Worm (Caenorhabditis elegans) whole organism, midembryonic: ENCODE measurements around the gene hpo-29.

ENCODE experiments used
- T22C8.4 ChIP-seq: fragments of 200-800 bp; sonication (Bioruptor generic); IDR thresholded peaks from 2 replicates; pipeline ENCODE4 v1.3.6; 2022; ENCODE audit warnings: missing genetic modification characterization, missing compliant biosample characterization
- cog-1 ChIP-seq: sonication (generic microtip); optimal IDR thresholded peaks from 2 replicates; lab custom pipeline; 2016; ENCODE audit warnings: missing genetic modification characterization, missing compliant biosample characterization
- flt-1 ChIP-seq: fragments of 200-800 bp; sonication (Bioruptor generic); IDR thresholded peaks from 2 replicates; pipeline ENCODE4 v1.3.6; 2022; ENCODE audit warnings: missing genetic modification characterization, missing compliant biosample characterization
- klf-2 ChIP-seq: fragments of 200-800 bp; sonication (Bioruptor generic); conservative IDR thresholded peaks from 2 replicates; pipeline ENCODE4 v1.3.6; 2022; ENCODE audit warnings: missing genetic modification reagents, missing genetic modification characterization, missing compliant biosample characterization
- med-1 ChIP-seq: sonication (generic microtip); optimal IDR thresholded peaks from 2 replicates; lab custom pipeline; 2017; ENCODE audit warnings: missing genetic modification characterization, mild to moderate bottlenecking, missing compliant biosample characterization, antibody characterized with exemption, missing genetic modification reagents; ENCODE audit not compliant: insufficient read depth
- ref-1 ChIP-seq: fragments of 200-800 bp; sonication (Bioruptor generic); conservative IDR thresholded peaks from 2 replicates; pipeline ENCODE4 v1.3.6; 2022; ENCODE audit warnings: missing genetic modification reagents, missing genetic modification characterization, missing compliant biosample characterization
- tab-1 ChIP-seq: fragments of 200-800 bp; sonication (Bioruptor generic); IDR thresholded peaks from 2 replicates; pipeline ENCODE4 v1.3.6; 2022; ENCODE audit warnings: missing genetic modification characterization, missing compliant biosample characterization
- ztf-23 ChIP-seq: fragments of 200-800 bp; sonication (Bioruptor generic); IDR thresholded peaks from 2 replicates; pipeline ENCODE4 v1.3.6; 2022; ENCODE audit warnings: missing genetic modification reagents, missing genetic modification characterization, missing compliant biosample characterization
- ztf-29 ChIP-seq: fragments of 200-800 bp; sonication (Bioruptor generic); IDR thresholded peaks from 2 replicates; pipeline ENCODE4 v1.3.6; 2022; ENCODE audit warnings: missing genetic modification reagents, missing genetic modification characterization, missing compliant biosample characterization

Gene hpo-29

DNA sequence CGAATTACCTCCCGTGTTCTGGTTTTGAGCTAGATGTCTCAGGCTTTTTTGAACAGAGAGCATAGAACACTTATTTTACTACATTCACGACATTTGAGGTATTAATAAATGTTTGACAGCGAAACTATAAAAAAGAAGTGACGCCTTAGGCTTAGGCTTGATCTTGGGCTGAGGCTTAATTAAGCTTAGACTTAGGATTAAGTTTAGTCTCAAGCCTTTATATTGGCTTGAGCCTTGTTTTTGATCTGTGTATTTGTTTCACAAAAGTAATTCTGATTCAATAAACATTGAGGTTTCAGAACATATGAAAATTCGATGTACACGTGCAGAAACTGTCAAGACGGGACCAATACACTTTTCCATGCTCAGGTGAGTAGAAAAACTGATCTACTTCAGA lies 26.0 kb upstream of the hpo-29 start, which contains the start of gene klp-20:
Gene klp-20, plus strand, starts transcription at position 298 of the 397 bp plus-strand sequence.
- TF ChIP-seq med-1 (GFP tag; lab: Kevin White, UChicago) (no peak), ztf-29 (GFP tag; lab: Robert Waterston, UW) (no peak), T22C8.4 (GFP tag; lab: Robert Waterston, UW) (no peak), flt-1 (GFP tag; lab: Robert Waterston, UW) (no peak), klf-2 (GFP tag; lab: Robert Waterston, UW) (no peak), tab-1 (GFP tag; lab: Robert Waterston, UW) (no peak), ztf-23 (GFP tag; lab: Robert Waterston, UW) (no peak), ref-1 (GFP tag; lab: Robert Waterston, UW) (no peak), cog-1 (tag; lab: Kevin White, UChicago) (no peak)

DNA sequence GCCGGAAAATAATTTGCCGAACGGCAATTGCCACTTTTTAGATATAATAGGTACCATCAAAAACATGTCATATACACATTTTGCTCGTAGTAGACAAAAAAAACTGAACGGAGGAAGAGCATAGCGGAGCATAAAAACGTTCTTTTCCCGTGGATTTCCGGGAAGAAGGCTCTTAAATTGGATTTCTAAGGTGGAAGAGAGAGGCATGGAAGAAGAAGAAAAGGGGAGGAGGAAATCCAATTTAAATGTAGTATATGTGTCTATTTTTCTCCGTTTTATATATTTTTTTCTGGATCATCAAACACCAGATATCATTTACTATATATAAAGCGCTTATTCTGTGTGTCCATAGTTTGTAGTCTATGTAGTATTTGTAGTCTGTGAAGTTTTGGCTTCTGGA lies 24.3 kb upstream of the hpo-29 start:
- TF ChIP-seq med-1 (GFP tag; lab: Kevin White, UChicago): no peak
- no peak for TF ChIP-seq ztf-23 (GFP tag; lab: Robert Waterston, UW)
- TF ChIP-seq ztf-29 (GFP tag; lab: Robert Waterston, UW): no peak
- TF ChIP-seq flt-1 (GFP tag; lab: Robert Waterston, UW): no peak
- no peak for TF ChIP-seq T22C8.4 (GFP tag; lab: Robert Waterston, UW)
- TF ChIP-seq ref-1 (GFP tag; lab: Robert Waterston, UW): no peak
- TF ChIP-seq klf-2 (GFP tag; lab: Robert Waterston, UW): no peak
- TF ChIP-seq cog-1 (tag; lab: Kevin White, UChicago): no peak
- TF ChIP-seq tab-1 (GFP tag; lab: Robert Waterston, UW): no peak

DNA sequence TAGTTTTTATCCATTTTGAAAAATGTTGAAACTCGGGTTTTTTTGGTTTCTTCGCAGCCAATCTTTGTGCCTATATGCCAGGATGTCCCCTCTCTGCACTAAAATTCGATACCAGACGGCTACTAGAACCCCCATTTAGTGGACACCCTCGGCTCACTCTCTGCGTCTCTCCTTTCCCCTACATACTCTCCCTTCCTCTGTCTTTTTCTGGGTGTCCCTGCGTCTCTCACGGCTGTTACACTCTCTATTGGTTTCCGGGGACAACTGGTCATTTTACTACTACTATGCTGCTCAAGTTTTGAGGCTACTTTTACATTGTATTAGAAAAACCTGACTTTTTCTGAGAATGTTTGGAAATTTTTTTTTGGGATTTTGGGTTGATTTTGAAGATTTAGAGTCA lies 15.3 kb upstream of the hpo-29 start:
- TF ChIP-seq ztf-23 (GFP tag; lab: Robert Waterston, UW) (no peak), ref-1 (GFP tag; lab: Robert Waterston, UW) (no peak), T22C8.4 (GFP tag; lab: Robert Waterston, UW) (no peak), flt-1 (GFP tag; lab: Robert Waterston, UW) (no peak), cog-1 (tag; lab: Kevin White, UChicago) (no peak), klf-2 (GFP tag; lab: Robert Waterston, UW) (no peak), tab-1 (GFP tag; lab: Robert Waterston, UW) (no peak), med-1 (GFP tag; lab: Kevin White, UChicago) (no peak), ztf-29 (GFP tag; lab: Robert Waterston, UW) (no peak)

DNA sequence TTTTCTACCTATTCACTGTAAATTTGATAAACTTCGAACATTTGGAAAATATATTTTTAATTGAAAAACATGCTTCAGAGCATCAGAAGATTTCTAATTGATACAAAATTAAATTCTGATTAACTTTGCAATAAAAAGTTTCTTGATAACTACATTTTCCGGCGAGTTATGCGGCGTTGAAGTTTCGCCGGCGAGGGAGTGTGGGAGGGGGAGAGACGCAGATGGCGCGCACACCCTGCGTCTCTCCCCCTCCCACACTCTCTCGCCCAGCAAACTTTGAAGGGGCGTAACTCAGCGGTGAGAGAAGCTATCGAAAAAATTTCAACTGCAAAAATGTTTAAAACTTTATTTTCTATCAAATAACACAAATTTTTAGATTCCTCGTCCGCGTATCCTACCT lies 13.1 kb upstream of the hpo-29 start:
- no peak for TF ChIP-seq tab-1 (GFP tag; lab: Robert Waterston, UW)
- TF ChIP-seq med-1 (GFP tag; lab: Kevin White, UChicago): no peak
- no peak for TF ChIP-seq ref-1 (GFP tag; lab: Robert Waterston, UW)
- TF ChIP-seq ztf-23 (GFP tag; lab: Robert Waterston, UW): no peak

DNA sequence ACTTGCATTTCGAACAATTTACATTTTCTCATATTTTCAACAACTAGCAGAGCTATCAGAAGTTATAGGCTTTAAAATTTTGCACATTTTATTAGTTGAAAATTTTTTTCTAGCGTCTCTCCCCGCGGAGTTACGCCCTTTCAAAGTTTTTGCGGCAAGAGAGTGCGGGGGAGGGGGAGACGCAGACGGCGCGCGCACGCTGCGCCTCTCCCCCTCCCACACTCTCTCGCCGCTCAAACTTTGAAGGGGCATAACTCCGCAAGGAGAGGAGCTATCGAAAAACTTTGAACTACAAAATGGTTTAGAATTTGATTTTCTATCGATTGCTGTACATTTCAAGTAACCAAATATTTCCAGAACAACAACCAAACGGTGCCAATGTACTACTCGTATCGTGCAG lies 8.6 kb upstream of the hpo-29 start:
- TF ChIP-seq flt-1 (GFP tag; lab: Robert Waterston, UW): 0 out of 2 replicates have a peak, but pooled peaks have one; percentile 38
- no peak for TF ChIP-seq cog-1 (tag; lab: Kevin White, UChicago)

DNA sequence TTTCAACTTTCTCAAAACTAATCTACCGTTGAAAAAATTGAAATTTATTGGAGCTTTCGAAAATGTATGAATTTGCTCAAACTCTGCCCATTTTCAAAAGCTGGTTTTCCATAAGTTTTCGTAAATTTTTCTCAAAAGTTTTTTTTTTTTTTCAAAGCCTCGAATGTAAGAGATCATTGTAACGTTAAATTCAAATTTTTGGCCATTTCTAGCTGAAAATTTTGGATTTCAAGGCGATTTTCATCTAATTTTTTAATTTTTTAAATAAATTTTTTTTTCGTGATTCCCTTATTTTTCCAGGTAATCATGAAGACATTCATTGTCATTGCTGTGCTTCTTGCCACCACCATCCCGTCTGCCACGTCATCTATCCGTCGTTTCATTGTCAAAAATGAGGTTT lies 5.5 kb upstream of the hpo-29 start, which contains the start of gene hpo-38:
Gene hpo-38, plus strand, starts transcription at position 301 of the 400 bp plus-strand sequence.
- TF ChIP-seq tab-1 (GFP tag; lab: Robert Waterston, UW): no peak
- no peak for TF ChIP-seq ztf-23 (GFP tag; lab: Robert Waterston, UW)
- no peak for TF ChIP-seq flt-1 (GFP tag; lab: Robert Waterston, UW)
- TF ChIP-seq T22C8.4 (GFP tag; lab: Robert Waterston, UW): no peak
- no peak for TF ChIP-seq ztf-29 (GFP tag; lab: Robert Waterston, UW)
- TF ChIP-seq med-1 (GFP tag; lab: Kevin White, UChicago): no peak
- TF ChIP-seq cog-1 (tag; lab: Kevin White, UChicago): no peak
- TF ChIP-seq ref-1 (GFP tag; lab: Robert Waterston, UW): no peak
- TF ChIP-seq klf-2 (GFP tag; lab: Robert Waterston, UW): no peak

DNA sequence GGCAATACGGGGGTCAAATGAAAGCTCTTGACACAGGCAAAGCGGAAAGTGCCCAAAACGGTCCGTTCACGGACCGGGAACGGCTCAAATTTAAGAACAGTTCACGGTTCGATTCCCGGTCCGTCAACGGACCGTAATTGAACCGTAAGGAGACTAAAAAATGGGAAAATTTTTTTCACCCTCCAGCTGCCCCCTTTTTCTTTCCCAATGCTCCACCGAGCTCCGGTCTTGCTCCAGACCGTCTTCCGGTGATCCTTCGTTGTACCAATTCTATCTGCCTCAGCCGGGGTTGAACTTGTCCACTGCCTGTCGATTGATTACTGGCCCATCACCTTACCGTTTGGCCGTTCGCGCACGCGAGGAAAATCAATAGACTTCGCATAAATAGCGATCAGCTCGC lies 2.7 kb upstream of the hpo-29 start:
- 0 out of 2 replicates have a peak, but pooled peaks have one; percentile 15 for TF ChIP-seq tab-1 (GFP tag; lab: Robert Waterston, UW)
- peak; percentile 27; the same call in 1 of the 2 replicates for TF ChIP-seq flt-1 (GFP tag; lab: Robert Waterston, UW)

DNA sequence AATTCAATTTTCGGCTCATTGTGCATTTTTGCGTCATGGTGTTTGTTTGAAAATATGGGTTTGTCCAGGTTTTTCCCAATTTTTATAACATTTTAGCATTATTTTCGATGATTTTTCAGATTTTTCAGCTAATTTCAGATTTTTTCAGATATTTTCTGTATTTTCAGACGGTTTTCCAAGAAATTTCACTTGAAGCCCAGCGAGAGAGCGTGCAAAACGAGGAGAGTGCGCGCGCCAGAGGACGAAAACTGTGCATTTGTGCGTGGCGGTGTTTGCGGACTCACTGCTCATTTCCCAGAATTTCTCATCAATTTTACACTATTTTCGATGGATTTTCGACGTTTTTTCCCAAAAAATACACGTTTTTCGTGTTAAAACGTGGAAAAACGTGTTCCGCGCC lies 529 bp upstream of the hpo-29 start:
- TF ChIP-seq tab-1 (GFP tag; lab: Robert Waterston, UW) (no peak), flt-1 (GFP tag; lab: Robert Waterston, UW) (0 out of 2 replicates have a peak, but pooled peaks have one; percentile 17), ztf-29 (GFP tag; lab: Robert Waterston, UW) (no peak), ref-1 (GFP tag; lab: Robert Waterston, UW) (no peak), klf-2 (GFP tag; lab: Robert Waterston, UW) (no peak), med-1 (GFP tag; lab: Kevin White, UChicago) (no peak)

DNA sequence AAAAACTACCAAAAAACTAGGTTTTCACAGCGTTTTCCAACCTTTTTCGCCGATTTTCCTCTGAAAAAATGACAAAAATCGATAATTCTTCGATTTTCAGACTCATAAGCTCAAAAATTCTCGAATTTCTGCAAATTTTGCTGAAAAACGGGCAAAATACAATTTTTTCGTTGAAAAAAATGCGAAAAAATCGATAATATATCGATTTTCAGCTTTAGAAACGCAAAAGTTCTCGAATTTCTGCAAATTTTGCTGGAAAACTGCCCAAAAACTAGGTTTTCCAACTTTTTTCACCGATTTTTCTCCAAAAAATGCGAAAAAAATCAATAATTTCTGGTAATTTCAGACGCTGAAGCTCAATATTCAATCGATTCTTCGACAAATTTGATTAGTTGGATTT lies 15.8 kb downstream of the hpo-29 start:
- TF ChIP-seq klf-2 (GFP tag; lab: Robert Waterston, UW): no peak
- TF ChIP-seq ztf-23 (GFP tag; lab: Robert Waterston, UW): no peak
- no peak for TF ChIP-seq ztf-29 (GFP tag; lab: Robert Waterston, UW)

DNA sequence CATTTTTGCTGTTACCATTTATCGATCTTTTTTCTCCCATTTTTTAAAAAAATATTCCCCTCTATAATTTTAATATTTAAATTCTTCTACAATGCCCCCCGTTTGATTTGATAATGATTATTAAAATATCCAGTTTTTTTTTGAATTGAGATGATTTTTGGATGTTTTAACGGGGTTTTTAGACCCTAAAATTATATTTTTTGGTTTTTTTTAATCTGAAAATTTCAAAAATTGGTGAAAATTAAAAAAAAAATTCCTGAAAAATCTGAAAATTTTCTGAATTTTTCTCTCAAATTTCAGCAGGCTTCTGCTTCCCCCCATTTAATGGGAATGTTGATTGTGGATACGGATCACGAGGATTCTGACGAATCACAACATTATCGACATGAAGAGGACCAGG lies 18.6 kb downstream of the hpo-29 start, which contains the start of gene Y50D7A.3:
Gene Y50D7A.3, plus strand, starts transcription at position 301 of the 400 bp plus-strand sequence.
- TF ChIP-seq flt-1 (GFP tag; lab: Robert Waterston, UW) (no peak), cog-1 (tag; lab: Kevin White, UChicago) (no peak), ztf-23 (GFP tag; lab: Robert Waterston, UW) (no peak), ztf-29 (GFP tag; lab: Robert Waterston, UW) (no peak), tab-1 (GFP tag; lab: Robert Waterston, UW) (no peak), klf-2 (GFP tag; lab: Robert Waterston, UW) (no peak), med-1 (GFP tag; lab: Kevin White, UChicago) (no peak), T22C8.4 (GFP tag; lab: Robert Waterston, UW) (no peak), ref-1 (GFP tag; lab: Robert Waterston, UW) (no peak)
